Fruit fly (Drosophila melanogaster): Measurements from ENCODE around the gene CG18599.

CG18599 gene

DNA sequence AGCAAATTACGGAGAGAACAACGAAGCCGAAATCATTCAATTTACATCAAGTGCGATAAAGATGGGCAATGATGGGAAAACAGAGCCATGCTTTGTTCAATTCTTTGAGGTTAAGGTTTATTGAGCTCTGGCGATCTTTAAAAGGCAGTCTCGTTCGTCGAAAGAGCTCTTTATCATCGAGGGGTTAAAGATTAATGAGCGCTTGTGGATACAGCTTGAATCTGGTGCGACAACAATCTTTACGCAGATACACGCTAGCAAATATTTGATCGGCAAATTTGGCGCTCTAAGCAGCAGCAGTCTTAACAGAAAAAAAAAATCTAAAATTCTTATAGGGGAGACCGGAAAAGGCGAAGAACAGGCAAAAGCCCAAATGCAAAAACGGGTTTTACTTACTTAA lies 28.5 kb downstream of the CG18599 start (continued):
- no peak for TF ChIP-seq Bteb2 (GFP tag; optimal IDR thresholded peaks at IDR 0.05)
- TF ChIP-seq cwo (GFP tag; optimal IDR thresholded peaks at IDR 0.05): peak; percentile 10
- TF ChIP-seq CG4282 (GFP tag; optimal IDR thresholded peaks at IDR 0.05): no peak
- TF ChIP-seq Fer1 (GFP tag; optimal IDR thresholded peaks at IDR 0.05): peak; percentile 51
- TF ChIP-seq grn (GFP tag; optimal IDR thresholded peaks at IDR 0.05): no peak
- TF ChIP-seq vvl (GFP tag; IDR thresholded peaks at IDR 0.05): no peak
- TF ChIP-seq C15 (GFP tag; IDR thresholded peaks at IDR 0.05): no peak
- TF ChIP-seq CG8281 (tag; optimal IDR thresholded peaks at IDR 0.05): no peak
- no peak for TF ChIP-seq corto (GFP tag; optimal IDR thresholded peaks at IDR 0.05)
- peak; percentile 4 for TF ChIP-seq CG6683 (GFP tag; optimal IDR thresholded peaks at IDR 0.05)
- TF ChIP-seq ATbp (GFP tag; optimal IDR thresholded peaks at IDR 0.05): no peak
- TF ChIP-seq Antp (GFP tag; optimal IDR thresholded peaks at IDR 0.05): no peak
- no peak for TF ChIP-seq sisA (GFP tag; IDR thresholded peaks at IDR 0.05)
- no peak for TF ChIP-seq CG12744 (GFP tag; optimal IDR thresholded peaks at IDR 0.05)
- TF ChIP-seq CG10209 (GFP tag; optimal IDR thresholded peaks at IDR 0.05): no peak
- no peak for TF ChIP-seq CG3065 (GFP tag; optimal IDR thresholded peaks at IDR 0.05)
- no peak for TF ChIP-seq Stat92E (GFP tag; optimal IDR thresholded peaks at IDR 0.05)
- TF ChIP-seq eve (GFP tag; optimal IDR thresholded peaks at IDR 0.05): peak in 1 of 2 experiments; percentile 45
- TF ChIP-seq MESR4 (GFP tag; optimal IDR thresholded peaks at IDR 0.05): no peak
- peak; percentile 1 for TF ChIP-seq CG7839 (tag; optimal IDR thresholded peaks at IDR 0.05)
- TF ChIP-seq NFAT (GFP tag; IDR thresholded peaks at IDR 0.05): no peak
- peak; percentile 61 for TF ChIP-seq Atf6 (GFP tag; IDR thresholded peaks at IDR 0.05)
- no peak for TF ChIP-seq kni (GFP tag; optimal IDR thresholded peaks at IDR 0.05)
- no peak for TF ChIP-seq CG10321 (GFP tag; IDR thresholded peaks at IDR 0.05)
- no peak for TF ChIP-seq CG13424 (tag; optimal IDR thresholded peaks at IDR 0.05)
- peak; percentile 76 for TF ChIP-seq lab (GFP tag; optimal IDR thresholded peaks at IDR 0.05)
- peak; percentile 20 for TF ChIP-seq lilli (GFP tag; optimal IDR thresholded peaks at IDR 0.05)
- TF ChIP-seq CG2875 (GFP tag; optimal IDR thresholded peaks at IDR 0.05): no peak
- TF ChIP-seq CG30403 (GFP tag; optimal IDR thresholded peaks at IDR 0.05): no peak
- peak; percentile 68 for TF ChIP-seq schlank (tag; optimal IDR thresholded peaks at IDR 0.05)
- no peak for TF ChIP-seq wdn (GFP tag; IDR thresholded peaks at IDR 0.05)
- peak; percentile 53 for TF ChIP-seq CG6765 (GFP tag; optimal IDR thresholded peaks at IDR 0.05)
- TF ChIP-seq CG18619 (GFP tag; optimal IDR thresholded peaks at IDR 0.05): peak; percentile 8
- no peak for TF ChIP-seq CG33213 (GFP tag; optimal IDR thresholded peaks at IDR 0.05)
- TF ChIP-seq caup (GFP tag; optimal IDR thresholded peaks at IDR 0.05; ENCODE audit: severe bottlenecking): peak; percentile 67
- peak; percentile 48 for TF ChIP-seq sens (GFP tag)
- TF ChIP-seq CG1233 (GFP tag; optimal IDR thresholded peaks at IDR 0.05): peak; percentile 22
- peak; percentile 50 for TF ChIP-seq CG3281 (GFP tag; optimal IDR thresholded peaks at IDR 0.05)
- no peak for TF ChIP-seq Ada2b (GFP tag; IDR thresholded peaks at IDR 0.05)
- no peak for TF ChIP-seq vnd (GFP tag; IDR thresholded peaks at IDR 0.05; ENCODE audit: partially characterized antibody)
- no peak for TF ChIP-seq Oaz (GFP tag; IDR thresholded peaks at IDR 0.05)
- no peak for TF ChIP-seq ftz-f1 (GFP tag; optimal IDR thresholded peaks at IDR 0.05)
- peak; percentile 47 for TF ChIP-seq CG2120 (GFP tag; optimal IDR thresholded peaks at IDR 0.05)
- TF ChIP-seq jumu (GFP tag; optimal IDR thresholded peaks at IDR 0.05): no peak
- peak; percentile 10 for TF ChIP-seq CG12071 (GFP tag; optimal IDR thresholded peaks at IDR 0.05)
- no peak for TF ChIP-seq sc (optimal IDR thresholded peaks at IDR 0.05)
- no peak for TF ChIP-seq sc (GFP tag; optimal IDR thresholded peaks at IDR 0.05)
- TF ChIP-seq CG14965 (GFP tag; optimal IDR thresholded peaks at IDR 0.05; ENCODE audit: borderline replicate concordance): no peak
- TF ChIP-seq abd-A (tag; optimal IDR thresholded peaks at IDR 0.05): no peak
- TF ChIP-seq Hr51 (GFP tag; optimal IDR thresholded peaks at IDR 0.05): peak in 1 of 2 experiments; percentile 27
- peak; percentile 8 for TF ChIP-seq mirr (GFP tag; optimal IDR thresholded peaks at IDR 0.05)

Data from whole organism, embryonic.